Worm (Caenorhabditis elegans) whole organism, dauer: ENCODE data around the gene R02D3.8.

ENCODE experiments used
- unc-62 ChIP-seq: sonication (generic microtip); optimal IDR thresholded peaks from 2 replicates; lab custom pipeline; 2017; ENCODE audit warnings: missing biosample characterization, missing genetic modification reagents, missing genetic modification characterization

R02D3.8 gene

DNA sequence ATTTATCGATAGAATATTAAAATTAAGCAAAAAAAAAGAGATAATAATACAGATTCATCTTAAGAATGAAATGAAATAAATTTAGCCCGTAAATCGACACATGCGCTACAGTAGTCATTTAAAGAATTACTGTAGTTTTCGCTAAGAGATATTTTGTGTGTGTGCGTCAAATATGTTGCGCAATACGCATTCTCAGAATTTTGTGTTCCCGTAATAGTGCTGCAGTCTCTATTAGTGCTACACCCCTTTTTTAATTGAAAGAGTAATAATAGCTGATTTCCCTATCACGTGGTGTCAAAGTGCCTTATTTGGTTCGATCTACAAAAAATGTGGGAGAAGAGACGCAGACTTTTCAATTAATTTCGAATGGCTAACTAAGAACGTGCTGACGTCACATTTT is 12.7 kb downstream of the R02D3.8 start:
- TF ChIP-seq unc-62 (GFP tag; lab: Kevin White, UChicago): no peak

DNA sequence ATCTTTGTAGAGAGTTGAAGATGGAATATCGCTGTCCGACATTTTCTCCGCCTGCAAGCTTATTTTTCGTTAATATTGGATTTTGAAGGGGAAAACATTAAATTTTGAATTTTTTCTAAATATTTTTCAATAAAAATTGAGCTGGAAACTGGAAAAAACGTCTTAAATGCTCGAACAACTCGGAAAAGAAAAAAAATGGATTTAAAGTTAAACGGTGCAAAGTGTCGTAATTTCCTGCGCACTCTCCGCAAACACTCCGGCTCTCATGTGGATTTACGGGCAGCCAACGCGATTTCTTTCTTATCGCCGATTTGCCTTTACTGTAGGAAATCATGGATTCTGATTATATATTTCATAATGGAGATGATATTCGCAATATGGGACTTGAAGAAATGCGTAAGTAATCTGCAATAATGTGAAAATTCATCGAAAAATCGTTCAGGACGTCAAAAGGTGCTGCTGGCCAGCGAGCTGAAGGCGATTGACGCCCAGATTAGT is 16.7 kb downstream of the R02D3.8 start, which contains the start of the genes fnta-1 and cogc-8:
fnta-1 (minus strand) TSS at position 51 of the 498 bp plus-strand sequence.
cogc-8 (plus strand) TSS at position 195 of the 498 bp plus-strand sequence.
- TF ChIP-seq unc-62 (GFP tag; lab: Kevin White, UChicago): no peak

DNA sequence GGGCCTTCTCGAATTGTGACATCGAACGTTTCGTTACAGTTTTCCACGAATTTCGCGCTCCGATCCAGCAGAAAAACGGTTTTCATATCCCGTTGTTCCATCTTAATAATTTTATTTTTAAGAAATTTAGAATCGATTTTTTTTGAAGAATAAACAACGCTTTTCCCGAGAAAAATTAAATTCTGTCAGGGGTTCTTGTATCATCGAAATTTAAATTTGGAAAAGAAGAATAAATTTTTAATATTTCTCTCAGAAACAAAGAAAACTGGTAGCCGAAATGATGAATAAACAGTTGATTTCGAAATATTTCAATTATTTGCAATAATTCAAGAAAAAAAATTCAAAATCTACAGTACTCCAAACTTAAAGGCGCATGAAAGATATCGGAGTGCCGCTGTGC is 19.7 kb downstream of the R02D3.8 start, which contains the start of gene ints-13:
ints-13 (minus strand) TSS at position 101 of the 400 bp plus-strand sequence.
- TF ChIP-seq unc-62 (GFP tag; lab: Kevin White, UChicago): no peak

DNA sequence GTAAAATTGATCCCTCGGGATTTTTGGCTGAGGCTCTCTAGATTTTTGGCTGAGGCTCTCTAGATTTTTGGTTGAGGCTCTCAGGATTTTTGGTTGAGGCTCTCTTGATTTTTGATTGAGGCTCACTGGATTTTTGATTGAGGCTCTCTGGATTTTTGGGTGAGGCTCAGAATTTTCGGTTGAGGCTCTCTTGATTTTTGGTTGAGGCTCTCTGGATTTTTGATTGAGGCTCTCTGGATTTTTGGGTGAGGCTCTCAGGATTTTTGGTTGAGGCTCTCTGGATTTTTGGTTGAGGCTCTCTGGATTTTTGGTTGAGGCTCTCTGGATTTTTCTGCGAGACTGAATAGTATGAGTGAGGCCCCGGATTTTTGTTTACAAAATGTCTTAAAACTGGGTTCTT is 20.9 kb downstream of the R02D3.8 start:
- TF ChIP-seq unc-62 (GFP tag; lab: Kevin White, UChicago): no peak

DNA sequence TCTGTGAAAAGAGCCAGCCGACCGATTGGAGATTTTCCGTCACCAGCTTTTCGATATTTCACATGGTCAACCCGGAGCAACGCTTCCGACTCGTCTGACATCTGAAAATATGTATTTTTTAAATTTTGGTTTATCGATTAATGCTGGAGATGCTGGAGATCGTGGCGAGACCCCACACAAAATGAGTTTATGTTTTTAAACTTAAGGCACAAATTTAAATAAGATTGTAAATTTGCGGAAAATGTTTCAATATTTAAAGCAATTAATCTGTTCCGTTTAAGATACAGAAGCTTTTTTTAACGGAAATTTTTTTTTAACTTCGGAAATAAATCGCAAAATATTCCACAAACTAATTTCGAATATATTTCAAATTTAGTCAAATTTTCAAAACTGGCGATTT is 25.3 kb downstream of the R02D3.8 start, which contains the start of gene gtf-2H1:
gtf-2H1 (minus strand) TSS at position 101 of the 400 bp plus-strand sequence.
- TF ChIP-seq unc-62 (GFP tag; lab: Kevin White, UChicago): no peak

DNA sequence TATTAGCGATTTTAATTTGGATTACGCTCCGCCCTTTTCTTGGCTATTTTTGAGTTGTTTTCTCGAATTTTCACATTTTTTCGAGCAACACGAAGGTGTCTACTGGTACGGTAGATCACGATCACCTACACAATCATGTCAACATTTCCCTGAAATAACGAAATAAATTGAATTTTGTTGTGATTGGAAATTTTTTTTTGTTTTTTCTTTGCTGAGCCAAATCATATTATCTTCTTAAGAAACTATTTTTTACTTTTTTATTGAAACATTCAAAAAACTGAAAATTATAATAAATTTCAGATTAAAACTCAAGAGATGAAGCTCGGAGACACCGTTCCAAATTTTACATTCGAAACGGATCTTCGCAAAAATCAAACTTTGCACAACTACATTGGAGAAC is 38.8 kb downstream of the R02D3.8 start, which contains the start of gene prdx-6:
prdx-6 (plus strand) TSS at position 301 of the 400 bp plus-strand sequence.
- TF ChIP-seq unc-62 (GFP tag; lab: Kevin White, UChicago): no peak

DNA sequence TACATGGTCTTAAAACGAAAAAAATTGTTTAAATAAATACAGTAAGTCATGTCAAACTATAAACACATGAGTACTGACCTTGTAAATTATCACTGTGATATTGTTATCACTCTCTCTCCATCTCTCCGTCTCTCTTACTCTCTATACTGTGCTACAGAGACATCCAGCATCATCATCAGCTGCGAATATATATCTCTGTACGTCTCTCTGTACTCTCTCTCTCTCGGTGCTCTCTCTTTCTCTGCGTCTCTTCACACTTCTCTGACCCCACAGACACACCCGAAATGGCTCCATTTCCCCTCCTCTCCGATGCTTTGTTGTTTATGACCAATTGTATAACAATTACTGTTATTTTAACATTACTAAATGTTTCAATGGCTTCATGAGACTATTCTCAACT is 46.4 kb downstream of the R02D3.8 start:
- no peak for TF ChIP-seq unc-62 (GFP tag; lab: Kevin White, UChicago)

DNA sequence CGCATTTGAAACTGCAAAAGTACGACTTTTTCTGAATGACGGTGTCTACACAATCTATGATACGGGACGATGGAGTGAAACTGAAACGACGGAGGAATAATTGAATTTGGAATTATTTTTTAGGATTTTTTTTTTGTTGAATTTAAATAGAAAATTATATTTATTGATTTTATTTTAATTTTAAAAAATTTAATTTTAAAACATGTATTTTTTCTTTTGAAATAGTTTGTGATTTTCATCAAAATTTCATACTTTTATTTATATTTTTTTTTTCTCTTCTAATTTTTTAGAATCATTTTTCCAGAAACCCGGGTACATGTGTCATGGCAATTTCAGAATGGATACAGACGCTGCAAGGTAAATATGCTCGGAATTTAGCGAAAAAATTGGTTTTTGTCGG is 49.1 kb downstream of the R02D3.8 start, which contains the start of gene Y38C1AA.1:
Y38C1AA.1 (plus strand) TSS at position 301 of the 400 bp plus-strand sequence.
- no peak for TF ChIP-seq unc-62 (GFP tag; lab: Kevin White, UChicago)
